Fruit fly (Drosophila melanogaster) whole organism, embryonic: ENCODE data around the gene Cpr78Ca.

ENCODE experiments used
- Abd-B ChIP-seq: fragments of 200-800 bp; sonication (Bioruptor generic); optimal IDR thresholded peaks from 2 replicates; lab custom pipeline; 2018; ENCODE audit warnings: missing biosample characterization, mild to moderate bottlenecking, missing genetic modification characterization, moderate library complexity
- Awh ChIP-seq: fragments of 200-800 bp; sonication (Bioruptor generic); IDR thresholded peaks from 2 replicates; pipeline ENCODE4, ENCODE4 v1.3.6; 2022; ENCODE audit warnings: missing biosample characterization, missing genetic modification characterization
- CG10321 ChIP-seq: fragments of 200-800 bp; sonication (Bioruptor generic); IDR thresholded peaks from 2 replicates; pipeline ENCODE4 v1.3.6; 2022; ENCODE audit warnings: missing biosample characterization, missing genetic modification characterization
- CG10979 ChIP-seq: fragments of 200-800 bp; sonication (Bioruptor generic); optimal IDR thresholded peaks from 2 replicates; lab custom pipeline; 2018; ENCODE audit warnings: missing biosample characterization, mild to moderate bottlenecking, missing genetic modification characterization, moderate library complexity
- CG11456 ChIP-seq: fragments of 200-800 bp; sonication (Bioruptor generic); IDR thresholded peaks from 3 replicates; pipeline ENCODE4 v1.3.6; 2022; ENCODE audit warnings: missing biosample characterization, missing genetic modification characterization
- CG1603 ChIP-seq: fragments of 200-800 bp; sonication (Bioruptor generic); optimal IDR thresholded peaks from 2 replicates; lab custom pipeline; 2019; ENCODE audit warnings: missing biosample characterization, mild to moderate bottlenecking, missing genetic modification characterization, moderate library complexity
- CG1647 ChIP-seq: fragments of 200-800 bp; sonication (Bioruptor generic); optimal IDR thresholded peaks from 3 replicates; lab custom pipeline; 2016; ENCODE audit warnings: missing biosample characterization, missing genetic modification characterization
- CG18262 ChIP-seq: fragments of 200-800 bp; optimal IDR thresholded peaks from 3 replicates; lab custom pipeline; 2019; ENCODE audit warnings: missing biosample characterization, mild to moderate bottlenecking, missing genetic modification characterization, moderate library complexity
- CG2199 ChIP-seq: fragments of 200-800 bp; sonication (Bioruptor generic); IDR thresholded peaks from 3 replicates; pipeline ENCODE4 v1.3.6; 2022; ENCODE audit warnings: missing biosample characterization, missing genetic modification characterization
- CG4328 ChIP-seq: fragments of 200-800 bp; sonication (Bioruptor generic); optimal IDR thresholded peaks from 3 replicates; lab custom pipeline; 2017; ENCODE audit warnings: missing biosample characterization, missing genetic modification reagents, missing genetic modification characterization
- CG6175 ChIP-seq: fragments of 200-800 bp; sonication (Bioruptor generic); IDR thresholded peaks from 3 replicates; pipeline ENCODE4 v1.3.6; 2022; ENCODE audit warnings: missing biosample characterization, missing genetic modification characterization
- CG6791 ChIP-seq: fragments of 200-800 bp; sonication (Bioruptor generic); IDR thresholded peaks from 3 replicates; pipeline ENCODE4 v1.3.6; 2022; ENCODE audit warnings: missing biosample characterization, missing genetic modification characterization; ENCODE audit not compliant: partially characterized antibody
- CG7839 ChIP-seq: fragments of 200-800 bp; sonication (Bioruptor generic); optimal IDR thresholded peaks from 3 replicates; lab custom pipeline; 2018; ENCODE audit warnings: missing biosample characterization, mild to moderate bottlenecking, missing genetic modification characterization, moderate library complexity
- CG9727 ChIP-seq: fragments of 200-800 bp; sonication (Bioruptor generic); optimal IDR thresholded peaks from 3 replicates; lab custom pipeline; 2017; ENCODE audit warnings: missing biosample characterization, mild to moderate bottlenecking, missing genetic modification characterization
- Camta ChIP-seq: fragments of 200-800 bp; sonication (Bioruptor generic); optimal IDR thresholded peaks from 2 replicates; lab custom pipeline; 2016; ENCODE audit warnings: missing biosample characterization, missing genetic modification characterization
- Chrac-16 ChIP-seq: fragments of 200-800 bp; sonication (Bioruptor generic); optimal IDR thresholded peaks from 3 replicates; lab custom pipeline; 2016; ENCODE audit warnings: missing biosample characterization, missing genetic modification characterization
- Doc3 ChIP-seq: fragments of 200-800 bp; sonication (Bioruptor generic); IDR thresholded peaks from 3 replicates; pipeline ENCODE4 v1.3.6; 2022; ENCODE audit warnings: missing biosample characterization, missing genetic modification characterization; ENCODE audit not compliant: partially characterized antibody
- Ets65A ChIP-seq: fragments of 200-800 bp; sonication (Bioruptor generic); peaks from one replicate; lab custom pipeline; 2016; ENCODE audit warnings: missing biosample characterization, missing genetic modification characterization
- HHEX ChIP-seq: fragments of 200-800 bp; sonication (Bioruptor generic); optimal IDR thresholded peaks from 3 replicates; lab custom pipeline; 2017; ENCODE audit warnings: missing biosample characterization, mild to moderate bottlenecking, missing genetic modification characterization, missing genetic modification reagents
- HLHmδ ChIP-seq: fragments of 200-800 bp; sonication (Bioruptor generic); optimal IDR thresholded peaks from 2 replicates; lab custom pipeline; 2018; ENCODE audit warnings: missing biosample characterization, mild to moderate bottlenecking, missing genetic modification characterization, moderate library complexity
- Hr39 ChIP-seq: fragments of >200 bp; optimal IDR thresholded peaks from 2 replicates; lab custom pipeline; 2017
- Hr78 ChIP-seq, 2 experiments: fragments of 200-800 bp in 1 of 2; fragments of >200 bp in 1 of 2; sonication (Bioruptor generic) in 1 of 2; optimal IDR thresholded peaks; 2 replicates each; lab custom pipeline; 2017 to 2019; ENCODE audit warnings: missing biosample characterization in 2 of 2, missing genetic modification characterization in 2 of 2, mild to moderate bottlenecking in 1 of 2, moderate library complexity in 1 of 2
- Med ChIP-seq: fragments of 200-800 bp; sonication (Bioruptor generic); peaks from one replicate; lab custom pipeline; 2016; ENCODE audit warnings: missing biosample characterization, missing genetic modification characterization, mild to moderate bottlenecking, inconsistent platforms, moderate library complexity
- Mrtf ChIP-seq: fragments of 200-800 bp; sonication (Bioruptor generic); IDR thresholded peaks from 3 replicates; pipeline ENCODE4 v1.3.6; 2022; ENCODE audit warnings: missing biosample characterization, missing genetic modification characterization
- Neu2 ChIP-seq: fragments of 200-800 bp; sonication (Bioruptor generic); optimal IDR thresholded peaks from 3 replicates; lab custom pipeline; 2016; ENCODE audit warnings: missing biosample characterization, missing genetic modification characterization, borderline replicate concordance
- Oli ChIP-seq: fragments of 200-800 bp; sonication (Bioruptor generic); optimal IDR thresholded peaks from 2 replicates; lab custom pipeline; 2018; ENCODE audit warnings: missing biosample characterization, mild to moderate bottlenecking, missing genetic modification characterization, moderate library complexity
- Pdp1 ChIP-seq, 2 experiments: fragments of 200-800 bp; sonication (Bioruptor generic); optimal IDR thresholded peaks; 3 replicates each; lab custom pipeline; 2016; ENCODE audit warnings: missing biosample characterization in 2 of 2, missing genetic modification characterization in 2 of 2, mild to moderate bottlenecking in 1 of 2, moderate library complexity in 1 of 2
- Taf1 ChIP-seq: fragments of 200-800 bp; sonication (Bioruptor generic); IDR thresholded peaks from 2 replicates; pipeline ENCODE4 v1.3.6; 2022; ENCODE audit warnings: missing biosample characterization, missing genetic modification characterization
- ap ChIP-seq: fragments of 200-800 bp; sonication (Bioruptor generic); IDR thresholded peaks from 2 replicates; pipeline ENCODE4 v1.3.6; 2022; ENCODE audit warnings: missing biosample characterization, missing genetic modification characterization
- bbx ChIP-seq: fragments of 200-800 bp; sonication (Bioruptor generic); IDR thresholded peaks from 2 replicates; pipeline ENCODE4 v1.3.6; 2022; ENCODE audit warnings: missing biosample characterization, missing genetic modification characterization; ENCODE audit not compliant: partially characterized antibody
- cg ChIP-seq: fragments of 200-800 bp; sonication (Bioruptor generic); optimal IDR thresholded peaks from 3 replicates; lab custom pipeline; 2019; ENCODE audit warnings: missing biosample characterization, mild to moderate bottlenecking, missing genetic modification characterization, moderate library complexity
- chinmo ChIP-seq: fragments of 200-800 bp; sonication (Bioruptor generic); IDR thresholded peaks from 4 replicates; pipeline ENCODE4 v1.3.6; 2022; ENCODE audit warnings: missing biosample characterization, missing genetic modification characterization; ENCODE audit not compliant: partially characterized antibody
- crol ChIP-seq: fragments of 200-800 bp; sonication (Bioruptor generic); IDR thresholded peaks from 2 replicates; pipeline ENCODE4 v1.3.6; 2022; ENCODE audit warnings: missing biosample characterization, missing genetic modification characterization
- dmrt99B ChIP-seq: fragments of 200-800 bp; sonication (Bioruptor generic); optimal IDR thresholded peaks from 2 replicates; lab custom pipeline; 2018; ENCODE audit warnings: missing biosample characterization, mild to moderate bottlenecking, missing genetic modification characterization, moderate library complexity
- eve ChIP-seq, 2 experiments: fragments of >200 bp; optimal IDR thresholded peaks; 2 replicates each; lab custom pipeline; 2017; ENCODE audit warnings: missing biosample characterization in 2 of 2, missing genetic modification characterization in 2 of 2
- gem ChIP-seq: fragments of 200-800 bp; sonication (Bioruptor generic); optimal IDR thresholded peaks from 2 replicates; lab custom pipeline; 2019; ENCODE audit warnings: missing biosample characterization, mild to moderate bottlenecking, missing genetic modification characterization, moderate library complexity
- hbn ChIP-seq: fragments of 200-800 bp; sonication (Bioruptor generic); IDR thresholded peaks from 2 replicates; pipeline ENCODE4 v1.3.6; 2022; ENCODE audit warnings: missing biosample characterization, missing genetic modification characterization; ENCODE audit not compliant: partially characterized antibody
- nerfin-2 ChIP-seq: fragments of 200-800 bp; sonication (Bioruptor generic); IDR thresholded peaks from 2 replicates; pipeline ENCODE4 v1.3.6; 2022; ENCODE audit warnings: missing biosample characterization, missing genetic modification characterization; ENCODE audit not compliant: partially characterized antibody
- ranshi ChIP-seq: fragments of 200-800 bp; sonication (Bioruptor generic); IDR thresholded peaks from 2 replicates; pipeline ENCODE4 v1.3.6; 2022; ENCODE audit warnings: missing biosample characterization, missing genetic modification characterization
- rib ChIP-seq: fragments of 200-800 bp; sonication (Bioruptor generic); IDR thresholded peaks from 2 replicates; pipeline ENCODE4 v1.3.6; 2022; ENCODE audit warnings: missing biosample characterization, missing genetic modification characterization
- sens ChIP-seq: fragments of 200-800 bp; sonication (Bioruptor generic); peaks from one replicate; lab custom pipeline; 2016; ENCODE audit warnings: missing biosample characterization, missing genetic modification characterization
- slbo ChIP-seq: fragments of 200-800 bp; sonication (Bioruptor generic); IDR thresholded peaks from 2 replicates; pipeline ENCODE4 v1.3.6; 2022; ENCODE audit warnings: missing biosample characterization, missing genetic modification characterization
- sug ChIP-seq: fragments of 200-800 bp; optimal IDR thresholded peaks from 2 replicates; lab custom pipeline; 2019; ENCODE audit warnings: missing biosample characterization, mild to moderate bottlenecking, missing genetic modification characterization, moderate library complexity
- vnd ChIP-seq: fragments of 200-800 bp; sonication (Bioruptor generic); IDR thresholded peaks from 3 replicates; pipeline ENCODE4 v1.3.6; 2022; ENCODE audit warnings: missing biosample characterization, missing genetic modification characterization; ENCODE audit not compliant: partially characterized antibody
- wek ChIP-seq: fragments of 200-800 bp; sonication (Bioruptor generic); optimal IDR thresholded peaks from 3 replicates; lab custom pipeline; 2018; ENCODE audit warnings: missing biosample characterization, mild to moderate bottlenecking, missing genetic modification characterization, moderate library complexity

The Cpr78Ca gene

DNA sequence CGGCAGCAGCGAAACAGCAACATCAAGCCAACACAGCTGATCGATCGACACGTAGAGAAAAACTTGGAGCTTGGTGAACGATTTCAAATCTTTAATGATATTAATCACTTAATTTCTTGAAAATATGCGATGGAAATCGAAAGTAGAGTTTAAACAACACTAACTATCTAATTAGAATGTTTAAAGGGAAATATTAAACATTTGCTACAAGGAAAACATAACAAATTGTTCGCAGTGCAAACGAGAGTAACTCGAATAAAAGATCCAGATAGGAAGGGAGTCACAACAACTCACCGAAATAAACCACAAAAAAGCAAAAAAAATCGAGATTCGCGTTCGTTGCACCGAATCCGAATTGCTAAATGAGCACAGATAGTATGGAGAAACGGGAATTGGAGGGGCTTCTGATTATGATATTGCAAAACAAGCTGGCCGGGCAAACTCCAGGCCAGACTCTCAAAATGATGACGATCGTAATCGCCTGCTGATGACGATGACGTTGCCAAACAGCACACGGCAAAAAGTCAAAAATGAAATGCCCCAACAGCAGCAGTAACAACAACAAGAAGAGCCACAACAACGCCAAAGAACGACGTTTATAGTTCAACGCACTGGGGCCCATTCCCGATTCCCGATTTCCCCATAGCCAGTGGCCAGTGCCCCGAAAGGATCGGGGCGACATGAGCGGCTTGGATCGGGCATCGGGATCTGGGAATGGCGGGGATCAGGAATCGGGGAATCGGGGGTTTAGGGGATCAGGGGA, 38.7 kb downstream of the Cpr78Ca start (continued):
- no peak for TF ChIP-seq wek (GFP tag; lab: Kevin White, UChicago)
- 0 out of 2 replicates have a peak, but pooled peaks have one; percentile 47 for TF ChIP-seq Awh (GFP tag; lab: Robert Waterston, UW)
- TF ChIP-seq CG11456 = no peak
- TF ChIP-seq Abd-B = no peak
- TF ChIP-seq Camta (GFP tag; lab: Kevin White, UChicago) = peak; percentile 62
- TF ChIP-seq hbn (GFP tag; lab: Robert Waterston, UW) = no peak
- no peak for TF ChIP-seq Doc3 (GFP tag; lab: Robert Waterston, UW)
- TF ChIP-seq cg (GFP tag; lab: Kevin White, UChicago) = no peak
- TF ChIP-seq Neu2 (GFP tag; lab: Kevin White, UChicago) = no peak
- peak; percentile 73 for TF ChIP-seq CG18262
- TF ChIP-seq chinmo (GFP tag; lab: Robert Waterston, UW) = 0 out of 4 replicates have a peak, but pooled peaks have one; percentile 44
- TF ChIP-seq dmrt99B = peak; percentile 56
- TF ChIP-seq Oli = peak; percentile 49
- peak in 1 of 2 experiments; percentile 58 for TF ChIP-seq eve (GFP tag; optimal IDR thresholded peaks at IDR 0.05; lab: Kevin White, UChicago)
- peak in 1 of 2 experiments; percentile 42 for TF ChIP-seq Pdp1 (GFP tag; optimal IDR thresholded peaks at IDR 0.05; lab: Kevin White, UChicago)
- no peak for TF ChIP-seq Mrtf (GFP tag; lab: Robert Waterston, UW)
- TF ChIP-seq CG6175 (GFP tag; lab: Robert Waterston, UW) = no peak
- TF ChIP-seq ranshi (GFP tag; lab: Robert Waterston, UW) = peak; percentile 20; the same call in 1 of the 2 replicates
- TF ChIP-seq CG1647 (GFP tag; lab: Kevin White, UChicago) = no peak
- TF ChIP-seq gem (tag; lab: Kevin White, UChicago) = peak; percentile 76
- no peak for TF ChIP-seq CG4328
- peak; percentile 73 for TF ChIP-seq CG10979 (tag; lab: Kevin White, UChicago)
- TF ChIP-seq Taf1 (GFP tag; lab: Robert Waterston, UW) = no peak
- TF ChIP-seq CG9727 (GFP tag; lab: Kevin White, UChicago) = peak; percentile 54
- peak; percentile 67 for TF ChIP-seq CG1603 (tag; lab: Kevin White, UChicago)
- TF ChIP-seq sens = peak; percentile 95

DNA sequence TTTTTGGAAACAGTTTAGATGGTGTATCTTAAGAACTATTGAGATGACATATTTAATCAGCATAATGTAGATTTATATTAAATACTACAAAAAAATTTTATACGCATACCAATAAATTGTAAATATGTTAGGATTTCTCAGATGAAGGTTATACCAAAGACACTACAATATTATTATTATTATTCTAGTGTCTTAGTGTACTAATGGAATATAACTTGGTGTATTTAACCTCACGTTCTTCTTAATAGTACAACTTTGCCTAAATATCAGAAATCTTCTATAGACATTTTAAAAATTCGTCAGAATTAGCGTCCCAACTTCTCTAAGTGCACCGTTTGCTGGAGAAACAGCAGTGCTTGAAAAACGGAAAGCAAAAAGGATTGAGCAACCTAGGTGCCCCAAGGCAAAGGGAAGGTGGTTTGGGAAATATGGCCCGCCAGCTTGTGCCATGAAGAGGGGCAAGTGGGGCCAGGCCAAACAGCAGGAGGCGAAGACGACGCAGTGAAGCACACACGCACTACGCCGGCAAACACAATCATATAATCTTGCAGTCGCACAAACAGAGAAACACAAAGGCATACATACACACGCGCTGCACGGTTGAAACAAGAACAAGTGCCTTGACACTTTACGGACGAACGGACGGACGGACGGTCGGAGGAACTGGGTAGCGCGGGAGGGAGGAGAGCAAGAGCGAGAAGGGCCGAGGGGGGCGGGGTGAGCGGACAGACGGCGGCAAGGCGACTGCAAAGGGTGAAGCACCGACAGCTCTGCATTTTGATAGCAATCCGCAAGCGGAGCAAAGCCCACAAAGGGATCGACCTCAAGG, 39.5 kb downstream of the Cpr78Ca start:
- TF ChIP-seq rib (GFP tag; lab: Robert Waterston, UW) = peak; percentile 62; the same call in 1 of the 2 replicates
- TF ChIP-seq ap (GFP tag; lab: Robert Waterston, UW) = no peak
- TF ChIP-seq crol = peak; percentile 96
- 0 out of 3 replicates have a peak, but pooled peaks have one; percentile 63 for TF ChIP-seq CG2199
- TF ChIP-seq CG6791 (GFP tag; lab: Robert Waterston, UW) = 0 out of 3 replicates have a peak, but pooled peaks have one; percentile 15
- no peak for TF ChIP-seq CG10321 (GFP tag; lab: Robert Waterston, UW)
- TF ChIP-seq slbo (GFP tag; lab: Robert Waterston, UW) = 0 out of 2 replicates have a peak, but pooled peaks have one; percentile 17
- no peak for TF ChIP-seq sug (tag; lab: Kevin White, UChicago)
- TF ChIP-seq cg (GFP tag; lab: Kevin White, UChicago) = peak; percentile 40
- TF ChIP-seq HHEX (GFP tag; lab: Kevin White, UChicago) = peak; percentile 18
- peak; percentile 65 for TF ChIP-seq Med (GFP tag; lab: Kevin White, UChicago)
- peak; percentile 5 for TF ChIP-seq Ets65A (GFP tag; lab: Kevin White, UChicago)
- no peak for TF ChIP-seq Chrac-16 (GFP tag; lab: Kevin White, UChicago)
- TF ChIP-seq Hr78 (GFP tag; optimal IDR thresholded peaks at IDR 0.05; lab: Kevin White, UChicago) = peak in 1 of 2 experiments; percentile 17
- 0 out of 3 replicates have a peak, but pooled peaks have one; percentile 24 for TF ChIP-seq vnd (GFP tag; lab: Robert Waterston, UW)
- peak; percentile 28 for TF ChIP-seq Hr39
- TF ChIP-seq HLHmδ = peak; percentile 23
- TF ChIP-seq nerfin-2 = 0 out of 2 replicates have a peak, but pooled peaks have one; percentile 9
- no peak for TF ChIP-seq ranshi (GFP tag; lab: Robert Waterston, UW)
- peak; percentile 12; the same call in 1 of the 2 replicates for TF ChIP-seq bbx (GFP tag; lab: Robert Waterston, UW)
- no peak for TF ChIP-seq CG7839
